Worm (Caenorhabditis elegans): ENCODE data around the gene srz-54.

DNA sequence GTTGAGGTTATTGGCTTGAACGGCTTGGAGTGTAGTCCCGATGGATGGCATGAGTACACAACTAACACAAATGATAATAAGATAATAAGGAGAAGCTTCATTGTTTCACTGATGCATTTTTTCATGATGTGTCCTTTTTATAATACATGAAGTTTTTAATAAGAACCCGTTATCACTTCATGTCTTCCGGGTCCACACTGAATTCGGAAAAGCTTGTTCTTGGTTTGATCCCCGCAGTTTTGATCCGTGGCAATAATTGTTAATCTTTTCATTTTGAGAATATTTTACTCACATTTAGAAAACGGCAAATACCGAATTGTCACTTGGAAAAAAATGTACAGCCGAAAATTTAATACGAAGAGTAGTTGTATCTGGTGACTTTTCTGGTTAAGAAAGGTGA, 8.1 kb downstream of the srz-54 start, which contains the start of gene Y102A5C.27:
- no peak for TF ChIP-seq ceh-9 (tag; optimal IDR thresholded peaks at IDR 0.05)
- no peak for TF ChIP-seq skn-1 (tag; optimal IDR thresholded peaks at IDR 0.05)
- TF ChIP-seq daf-12 (tag; optimal IDR thresholded peaks at IDR 0.05) = no peak
- TF ChIP-seq tbx-2 (tag; optimal IDR thresholded peaks at IDR 0.05) = no peak
- TF ChIP-seq ztf-11 (tag; optimal IDR thresholded peaks at IDR 0.05) = no peak
- TF ChIP-seq nhr-28 (tag; optimal IDR thresholded peaks at IDR 0.05) = no peak
- no peak for TF ChIP-seq ceh-82 (tag; optimal IDR thresholded peaks at IDR 0.05)
- TF ChIP-seq unc-62 (GFP tag; optimal IDR thresholded peaks at IDR 0.05) = no peak
- no peak for TF ChIP-seq nhr-25 (tag; optimal IDR thresholded peaks at IDR 0.05)
- no peak for TF ChIP-seq ama-1 (optimal IDR thresholded peaks at IDR 0.05)
- no peak for TF ChIP-seq fkh-10 (GFP tag; optimal IDR thresholded peaks at IDR 0.05)
- TF ChIP-seq pha-4 (tag; optimal IDR thresholded peaks at IDR 0.05) = no peak
- TF ChIP-seq zag-1 (tag; optimal IDR thresholded peaks at IDR 0.05) = no peak
